Fruit fly (Drosophila melanogaster) whole organism, adult: ENCODE results near the gene CG9747.
A peak's percentile ranks its signal among the peaks of the same experiment; 100 is the strongest.

Experiments
- CG11617 ChIP-seq: fragments of 200-800 bp; sonication (Bioruptor generic); optimal IDR thresholded peaks from 2 replicates; lab custom pipeline; 2017; ENCODE audit warnings: mild to moderate bottlenecking, missing biosample characterization, missing genetic modification reagents, missing genetic modification characterization
- CG12768 ChIP-seq: fragments of 200-800 bp; sonication (Bioruptor generic); optimal IDR thresholded peaks from 2 replicates; lab custom pipeline; 2017; ENCODE audit warnings: missing biosample characterization, missing genetic modification characterization, mild to moderate bottlenecking, moderate library complexity, missing genetic modification reagents
- CG14711 ChIP-seq: fragments of 200-800 bp; sonication (Bioruptor generic); optimal IDR thresholded peaks from 2 replicates; lab custom pipeline; 2018; ENCODE audit warnings: missing biosample characterization, mild to moderate bottlenecking, missing genetic modification characterization, moderate library complexity
- CG1620 ChIP-seq: fragments of 200-800 bp; sonication (Bioruptor generic); optimal IDR thresholded peaks from 2 replicates; lab custom pipeline; 2016; ENCODE audit warnings: missing biosample characterization, missing genetic modification characterization
- CG33017 ChIP-seq: fragments of 200-800 bp; sonication (Bioruptor generic); optimal IDR thresholded peaks from 2 replicates; lab custom pipeline; 2018; ENCODE audit warnings: missing biosample characterization, mild to moderate bottlenecking, missing genetic modification characterization, moderate library complexity
- CG5204 ChIP-seq: fragments of 200-800 bp; sonication (Bioruptor generic); optimal IDR thresholded peaks from 2 replicates; lab custom pipeline; 2016; ENCODE audit warnings: missing biosample characterization, missing genetic modification characterization
- CG7045 ChIP-seq: fragments of 200-800 bp; sonication (Bioruptor generic); optimal IDR thresholded peaks from 2 replicates; lab custom pipeline; 2017; ENCODE audit warnings: missing biosample characterization, mild to moderate bottlenecking, missing genetic modification characterization
- CG7101 ChIP-seq: fragments of 200-800 bp; sonication (Bioruptor generic); optimal IDR thresholded peaks from 2 replicates; lab custom pipeline; 2018; ENCODE audit warnings: missing biosample characterization, mild to moderate bottlenecking, missing genetic modification characterization, moderate library complexity
- Clk ChIP-seq: fragments of 200-800 bp; sonication (Bioruptor generic); optimal IDR thresholded peaks from 2 replicates; lab custom pipeline; 2017; ENCODE audit warnings: missing biosample characterization, missing genetic modification characterization
- Crg-1 ChIP-seq: fragments of 200-800 bp; sonication (Bioruptor generic); optimal IDR thresholded peaks from 2 replicates; lab custom pipeline; 2016; ENCODE audit warnings: missing biosample characterization, missing genetic modification characterization
- Hr96 ChIP-seq: fragments of 200-800 bp; sonication (Bioruptor generic); optimal IDR thresholded peaks from 2 replicates; lab custom pipeline; 2016; ENCODE audit warnings: missing biosample characterization, missing genetic modification characterization
- Mnt ChIP-seq: fragments of 200-800 bp; sonication (Bioruptor generic); optimal IDR thresholded peaks from 2 replicates; lab custom pipeline; 2016; ENCODE audit warnings: missing biosample characterization, mild to moderate bottlenecking, missing genetic modification characterization
- bab1 ChIP-seq: fragments of 200-800 bp; sonication (Bioruptor generic); optimal IDR thresholded peaks from 3 replicates; lab custom pipeline; 2019; ENCODE audit warnings: missing biosample characterization, mild to moderate bottlenecking, missing genetic modification characterization, moderate library complexity
- cic ChIP-seq: fragments of 200-800 bp; sonication (Bioruptor generic); optimal IDR thresholded peaks from 2 replicates; lab custom pipeline; 2017; ENCODE audit warnings: missing biosample characterization, mild to moderate bottlenecking, missing genetic modification characterization, moderate library complexity
- cnc ChIP-seq, 2 experiments: fragments of >200 bp; optimal IDR thresholded peaks; 2 replicates each; lab custom pipeline; 2017
- kay ChIP-seq: fragments of 200-800 bp; sonication (Bioruptor generic); peaks from one replicate; lab custom pipeline; 2016; ENCODE audit warnings: missing biosample characterization, missing genetic modification characterization, borderline replicate concordance
- ovo ChIP-seq: fragments of 200-800 bp; sonication (Bioruptor generic); optimal IDR thresholded peaks from 2 replicates; lab custom pipeline; 2016; ENCODE audit warnings: missing biosample characterization, missing genetic modification characterization
- pad ChIP-seq: fragments of 200-800 bp; sonication (Bioruptor generic); optimal IDR thresholded peaks from 3 replicates; lab custom pipeline; 2017; ENCODE audit warnings: missing biosample characterization, missing genetic modification characterization, mild to moderate bottlenecking, moderate library complexity, missing genetic modification reagents
- tj ChIP-seq: fragments of 200-800 bp; sonication (Bioruptor generic); optimal IDR thresholded peaks from 3 replicates; lab custom pipeline; 2017; ENCODE audit warnings: missing biosample characterization, mild to moderate bottlenecking, missing genetic modification characterization, moderate library complexity
- toe ChIP-seq: fragments of 200-800 bp; sonication (Bioruptor generic); optimal IDR thresholded peaks from 2 replicates; lab custom pipeline; 2016; ENCODE audit warnings: missing biosample characterization, missing genetic modification characterization

Gene CG9747

dm6 chr3R:30200091-30200698 is 9.1 kb upstream of the CG9747 start:
- TF ChIP-seq CG7101 (tag; lab: Kevin White, UChicago): no peak
- no peak for TF ChIP-seq CG1620 (GFP tag; lab: Kevin White, UChicago)
- no peak for TF ChIP-seq Clk (GFP tag; lab: Kevin White, UChicago)
- TF ChIP-seq Mnt (GFP tag; lab: Kevin White, UChicago): no peak
- no peak for TF ChIP-seq Hr96 (GFP tag; lab: Kevin White, UChicago)
- TF ChIP-seq CG5204 (GFP tag; lab: Kevin White, UChicago): no peak
- TF ChIP-seq ovo: no peak
- no peak for TF ChIP-seq CG11617 (GFP tag; lab: Kevin White, UChicago)
- no peak for TF ChIP-seq toe (GFP tag; lab: Kevin White, UChicago)
- TF ChIP-seq CG14711 (tag; lab: Kevin White, UChicago): no peak
- TF ChIP-seq cic: peak; percentile 12
- TF ChIP-seq CG12768: no peak
- peak; percentile 61 for TF ChIP-seq kay (GFP tag; lab: Kevin White, UChicago)
- no peak for TF ChIP-seq pad (GFP tag; lab: Kevin White, UChicago)

dm6 chr3R:30198793-30199192 is 7.7 kb upstream of the CG9747 start:
- TF ChIP-seq Crg-1 (GFP tag; lab: Kevin White, UChicago) (no peak), CG12768 (no peak), CG11617 (GFP tag; lab: Kevin White, UChicago) (no peak), CG14711 (tag; lab: Kevin White, UChicago) (no peak), CG33017 (tag; lab: Kevin White, UChicago) (no peak), bab1 (GFP tag; lab: Kevin White, UChicago) (no peak), Mnt (GFP tag; lab: Kevin White, UChicago) (no peak)

dm6 chr3R:30197796-30198195 is 6.7 kb upstream of the CG9747 start:
- TF ChIP-seq tj (GFP tag; lab: Kevin White, UChicago) (no peak), CG7101 (tag; lab: Kevin White, UChicago) (no peak), Hr96 (GFP tag; lab: Kevin White, UChicago) (no peak), CG33017 (tag; lab: Kevin White, UChicago) (no peak), cic (no peak), CG14711 (tag; lab: Kevin White, UChicago) (no peak), pad (GFP tag; lab: Kevin White, UChicago) (no peak), CG5204 (GFP tag; lab: Kevin White, UChicago) (no peak), Mnt (GFP tag; lab: Kevin White, UChicago) (no peak), toe (GFP tag; lab: Kevin White, UChicago) (no peak), ovo (no peak), CG11617 (GFP tag; lab: Kevin White, UChicago) (no peak), cnc (optimal IDR thresholded peaks at IDR 0.05; lab: Kevin White, UChicago) (no peak)

dm6 chr3R:30196128-30196527 is 5.1 kb upstream of the CG9747 start, which contains the start of gene CG15531:
Gene CG15531 (minus strand): TSS chr3R:30196228.
- no peak for TF ChIP-seq cic
- no peak for TF ChIP-seq cnc (optimal IDR thresholded peaks at IDR 0.05; lab: Kevin White, UChicago)
- no peak for TF ChIP-seq Hr96 (GFP tag; lab: Kevin White, UChicago)

- TF ChIP-seq ovo (no peak), Clk (GFP tag; lab: Kevin White, UChicago) (no peak), cnc (optimal IDR thresholded peaks at IDR 0.05; lab: Kevin White, UChicago) (no peak), CG5204 (GFP tag; lab: Kevin White, UChicago) (no peak), kay (GFP tag; lab: Kevin White, UChicago) (no peak), pad (GFP tag; lab: Kevin White, UChicago) (no peak), CG33017 (tag; lab: Kevin White, UChicago) (peak; percentile 19), CG7101 (tag; lab: Kevin White, UChicago) (peak; percentile 54), Crg-1 (GFP tag; lab: Kevin White, UChicago) (peak; percentile 22), CG14711 (tag; lab: Kevin White, UChicago) (peak; percentile 20), Hr96 (GFP tag; lab: Kevin White, UChicago) (no peak), toe (GFP tag; lab: Kevin White, UChicago) (no peak), tj (GFP tag; lab: Kevin White, UChicago) (no peak), CG12768 (no peak), CG1620 (GFP tag; lab: Kevin White, UChicago) (peak; percentile 44), CG7045 (no peak), cic (peak; percentile 10), CG11617 (GFP tag; lab: Kevin White, UChicago) (peak; percentile 29), bab1 (GFP tag; lab: Kevin White, UChicago) (peak; percentile 80), Mnt (GFP tag; lab: Kevin White, UChicago) (peak; percentile 84)
Observed at dm6 chr3R:30195606-30196049, 4.6 kb upstream of the CG9747 start.

dm6 chr3R:30193826-30194225 is 2.8 kb upstream of the CG9747 start:
- no peak for TF ChIP-seq CG5204 (GFP tag; lab: Kevin White, UChicago)
- no peak for TF ChIP-seq kay (GFP tag; lab: Kevin White, UChicago)
- TF ChIP-seq ovo: no peak
- no peak for TF ChIP-seq toe (GFP tag; lab: Kevin White, UChicago)
- no peak for TF ChIP-seq pad (GFP tag; lab: Kevin White, UChicago)
- no peak for TF ChIP-seq Clk (GFP tag; lab: Kevin White, UChicago)
- no peak for TF ChIP-seq Mnt (GFP tag; lab: Kevin White, UChicago)
- TF ChIP-seq CG7101 (tag; lab: Kevin White, UChicago): no peak
- no peak for TF ChIP-seq CG7045
- no peak for TF ChIP-seq bab1 (GFP tag; lab: Kevin White, UChicago)
- TF ChIP-seq CG11617 (GFP tag; lab: Kevin White, UChicago): no peak
